Fruit fly (Drosophila melanogaster) whole organism, embryonic: ENCODE data around the gene CG11052.

Source experiments
- Antp ChIP-seq: fragments of 200-800 bp; sonication (Bioruptor generic); optimal IDR thresholded peaks from 3 replicates; lab custom pipeline; 2016; ENCODE audit warnings: missing biosample characterization, missing genetic modification characterization
- Asciz ChIP-seq: fragments of 200-800 bp; sonication (Bioruptor generic); optimal IDR thresholded peaks from 2 replicates; lab custom pipeline; 2017; ENCODE audit warnings: missing biosample characterization, mild to moderate bottlenecking, missing genetic modification characterization, missing genetic modification reagents
- Bgb ChIP-seq: fragments of 200-800 bp; sonication (Bioruptor generic); IDR thresholded peaks from 2 replicates; pipeline ENCODE4 v1.3.6; 2022; ENCODE audit warnings: missing biosample characterization, missing genetic modification characterization; ENCODE audit not compliant: partially characterized antibody
- Blimp-1 ChIP-seq: fragments of 200-800 bp; sonication (Bioruptor generic); optimal IDR thresholded peaks from 3 replicates; lab custom pipeline; 2018; ENCODE audit warnings: missing biosample characterization, missing genetic modification characterization, mild to moderate bottlenecking, moderate library complexity, missing genetic modification reagents
- CG10366 ChIP-seq: fragments of 200-800 bp; sonication (Bioruptor generic); IDR thresholded peaks from 2 replicates; pipeline ENCODE4 v1.3.6; 2022; ENCODE audit warnings: missing biosample characterization, missing genetic modification characterization
- CG10462 ChIP-seq: fragments of 200-800 bp; sonication (Bioruptor generic); optimal IDR thresholded peaks from 2 replicates; lab custom pipeline; 2016; ENCODE audit warnings: missing biosample characterization, missing genetic modification characterization
- CG11398 ChIP-seq: fragments of 200-800 bp; sonication (Bioruptor generic); optimal IDR thresholded peaks from 2 replicates; lab custom pipeline; 2016; ENCODE audit warnings: missing biosample characterization, missing genetic modification characterization
- CG11696 ChIP-seq: fragments of 200-800 bp; sonication (Bioruptor generic); IDR thresholded peaks from 2 replicates; pipeline ENCODE4 v1.3.6; 2022; ENCODE audit warnings: missing biosample characterization, missing genetic modification characterization
- CG12155 ChIP-seq: fragments of 200-800 bp; sonication (Bioruptor generic); optimal IDR thresholded peaks from 3 replicates; lab custom pipeline; 2016; ENCODE audit warnings: missing biosample characterization, missing genetic modification characterization
- CG12391 ChIP-seq: fragments of 200-800 bp; sonication (Bioruptor generic); optimal IDR thresholded peaks from 3 replicates; lab custom pipeline; 2018; ENCODE audit warnings: missing biosample characterization, mild to moderate bottlenecking, missing genetic modification characterization, moderate library complexity
- CG14710 ChIP-seq: fragments of 200-800 bp; sonication (Bioruptor generic); optimal IDR thresholded peaks from 3 replicates; lab custom pipeline; 2019; ENCODE audit warnings: missing biosample characterization, mild to moderate bottlenecking, missing genetic modification characterization, moderate library complexity
- CG14860 ChIP-seq: fragments of 200-800 bp; sonication (Bioruptor generic); IDR thresholded peaks from 3 replicates; pipeline ENCODE4 v1.3.6; 2022; ENCODE audit warnings: missing biosample characterization, missing genetic modification characterization; ENCODE audit not compliant: partially characterized antibody
- CG14965 ChIP-seq: fragments of 200-800 bp; sonication (Bioruptor generic); optimal IDR thresholded peaks from 2 replicates; lab custom pipeline; 2016; ENCODE audit warnings: missing biosample characterization, missing genetic modification characterization, borderline replicate concordance
- CG1602 ChIP-seq: fragments of 200-800 bp; sonication (Bioruptor generic); optimal IDR thresholded peaks from 3 replicates; lab custom pipeline; 2016; ENCODE audit warnings: missing biosample characterization, missing genetic modification characterization
- CG16779 ChIP-seq: fragments of 200-800 bp; sonication (Bioruptor generic); IDR thresholded peaks from 2 replicates; pipeline ENCODE4 v1.3.6; 2022; ENCODE audit warnings: missing biosample characterization, missing genetic modification characterization
- CG17186 ChIP-seq: fragments of 200-800 bp; sonication (Bioruptor generic); optimal IDR thresholded peaks from 3 replicates; lab custom pipeline; 2017; ENCODE audit warnings: missing biosample characterization, missing genetic modification reagents, missing genetic modification characterization
- CG17328 ChIP-seq: fragments of 200-800 bp; sonication (Bioruptor generic); IDR thresholded peaks from 2 replicates; pipeline ENCODE4 v1.3.6; 2022; ENCODE audit warnings: missing biosample characterization, missing genetic modification characterization
- CG17912 ChIP-seq: fragments of 200-800 bp; sonication (Bioruptor generic); optimal IDR thresholded peaks from 2 replicates; lab custom pipeline; 2018; ENCODE audit warnings: missing biosample characterization, mild to moderate bottlenecking, missing genetic modification characterization
- CG18599 ChIP-seq: fragments of 200-800 bp; sonication (Bioruptor generic); optimal IDR thresholded peaks from 3 replicates; lab custom pipeline; 2017; ENCODE audit warnings: missing biosample characterization, missing genetic modification characterization, mild to moderate bottlenecking, moderate library complexity, missing genetic modification reagents
- CG2129 ChIP-seq: fragments of 200-800 bp; sonication (Bioruptor generic); IDR thresholded peaks from 2 replicates; pipeline ENCODE4 v1.3.6; 2022; ENCODE audit warnings: missing biosample characterization, missing genetic modification characterization; ENCODE audit not compliant: partially characterized antibody
- CG33557 ChIP-seq: fragments of 200-800 bp; sonication (Bioruptor generic); optimal IDR thresholded peaks from 2 replicates; lab custom pipeline; 2019; ENCODE audit warnings: missing biosample characterization, mild to moderate bottlenecking, missing genetic modification characterization, moderate library complexity
- CG43689 ChIP-seq: fragments of 200-800 bp; sonication (Bioruptor generic); IDR thresholded peaks from 2 replicates; pipeline ENCODE4 v1.3.6; 2022; ENCODE audit warnings: missing biosample characterization, missing genetic modification characterization
- CG5180 ChIP-seq: fragments of 200-800 bp; sonication (Bioruptor generic); optimal IDR thresholded peaks from 3 replicates; lab custom pipeline; 2017; ENCODE audit warnings: missing biosample characterization, missing genetic modification characterization, mild to moderate bottlenecking, moderate library complexity, missing genetic modification reagents
- CG8281 ChIP-seq: fragments of 200-800 bp; sonication (Bioruptor generic); optimal IDR thresholded peaks from 2 replicates; lab custom pipeline; 2018; ENCODE audit warnings: missing biosample characterization, mild to moderate bottlenecking, missing genetic modification characterization, moderate library complexity
- CG8478 ChIP-seq: fragments of >200 bp; optimal IDR thresholded peaks from 2 replicates; lab custom pipeline; 2018
- CG9817 ChIP-seq: fragments of 200-800 bp; sonication (Bioruptor generic); optimal IDR thresholded peaks from 2 replicates; lab custom pipeline; 2018; ENCODE audit warnings: missing biosample characterization, mild to moderate bottlenecking, missing genetic modification characterization, moderate library complexity
- CkIIα-i1 ChIP-seq: fragments of 200-800 bp; sonication (Bioruptor generic); IDR thresholded peaks from 2 replicates; pipeline ENCODE4 v1.3.6; 2022; ENCODE audit warnings: missing biosample characterization, missing genetic modification characterization
- D19A ChIP-seq: fragments of 200-800 bp; optimal IDR thresholded peaks from 3 replicates; lab custom pipeline; 2019; ENCODE audit warnings: missing biosample characterization, mild to moderate bottlenecking, missing genetic modification characterization, moderate library complexity
- Gug ChIP-seq: fragments of 200-800 bp; sonication (Bioruptor generic); IDR thresholded peaks from 4 replicates; pipeline ENCODE4 v1.3.6; 2022; ENCODE audit warnings: missing biosample characterization, missing genetic modification characterization
- HmgZ ChIP-seq: fragments of 200-800 bp; sonication (Bioruptor generic); optimal IDR thresholded peaks from 2 replicates; lab custom pipeline; 2018; ENCODE audit warnings: missing biosample characterization, mild to moderate bottlenecking, missing genetic modification characterization
- Hsf ChIP-seq: fragments of 200-800 bp; sonication (Bioruptor generic); optimal IDR thresholded peaks from 3 replicates; lab custom pipeline; 2016; ENCODE audit warnings: missing biosample characterization, missing genetic modification characterization
- Neu2 ChIP-seq: fragments of 200-800 bp; sonication (Bioruptor generic); optimal IDR thresholded peaks from 3 replicates; lab custom pipeline; 2016; ENCODE audit warnings: missing biosample characterization, missing genetic modification characterization, borderline replicate concordance
- Nf-YB ChIP-seq: fragments of 200-800 bp; sonication (Bioruptor generic); optimal IDR thresholded peaks from 3 replicates; lab custom pipeline; 2019; ENCODE audit warnings: missing biosample characterization, mild to moderate bottlenecking, missing genetic modification characterization, moderate library complexity
- PHDP ChIP-seq: fragments of 200-800 bp; sonication (Bioruptor generic); optimal IDR thresholded peaks from 3 replicates; lab custom pipeline; 2018; ENCODE audit warnings: missing biosample characterization, mild to moderate bottlenecking, missing genetic modification characterization, moderate library complexity
- Pdp1 ChIP-seq, 2 experiments: fragments of 200-800 bp; sonication (Bioruptor generic); optimal IDR thresholded peaks; 3 replicates each; lab custom pipeline; 2016; ENCODE audit warnings: missing biosample characterization in 2 of 2, missing genetic modification characterization in 2 of 2, mild to moderate bottlenecking in 1 of 2, moderate library complexity in 1 of 2
- Ptx1 ChIP-seq: fragments of 200-800 bp; sonication (Bioruptor generic); IDR thresholded peaks from 2 replicates; pipeline ENCODE4 v1.3.6; 2022; ENCODE audit warnings: missing biosample characterization, missing genetic modification characterization
- Ravus ChIP-seq: fragments of 200-800 bp; sonication (Bioruptor generic); IDR thresholded peaks from 2 replicates; pipeline ENCODE4 v1.3.6; 2022; ENCODE audit warnings: missing biosample characterization, missing genetic modification characterization
- Sox100B ChIP-seq: fragments of 200-800 bp; sonication (Bioruptor generic); optimal IDR thresholded peaks from 3 replicates; lab custom pipeline; 2018; ENCODE audit warnings: missing biosample characterization, mild to moderate bottlenecking, missing genetic modification characterization
- Vsx1 ChIP-seq: fragments of 200-800 bp; sonication (Bioruptor generic); optimal IDR thresholded peaks from 2 replicates; lab custom pipeline; 2017; ENCODE audit warnings: missing biosample characterization, mild to moderate bottlenecking, missing genetic modification characterization, missing genetic modification reagents
- br ChIP-seq: fragments of >200 bp; optimal IDR thresholded peaks from 2 replicates; lab custom pipeline; 2017
- bsh ChIP-seq, 2 experiments: fragments of 200-800 bp; sonication (Bioruptor generic); optimal IDR thresholded peaks; 2 replicates each; lab custom pipeline; 2017 to 2018; ENCODE audit warnings: mild to moderate bottlenecking in 2 of 2, missing biosample characterization in 2 of 2, missing genetic modification characterization in 2 of 2, moderate library complexity in 1 of 2
- croc ChIP-seq: fragments of 200-800 bp; sonication (Bioruptor generic); conservative IDR thresholded peaks from 3 replicates; pipeline ENCODE4 v1.3.6; 2022; ENCODE audit warnings: missing biosample characterization, missing genetic modification characterization
- gcm2 ChIP-seq: fragments of 200-800 bp; sonication (Bioruptor generic); optimal IDR thresholded peaks from 2 replicates; lab custom pipeline; 2016; ENCODE audit warnings: missing biosample characterization, missing genetic modification characterization
- nmo ChIP-seq: fragments of 200-800 bp; sonication (Bioruptor generic); optimal IDR thresholded peaks from 2 replicates; lab custom pipeline; 2018; ENCODE audit warnings: missing biosample characterization, mild to moderate bottlenecking, missing genetic modification characterization, moderate library complexity
- pb ChIP-seq: fragments of 200-800 bp; sonication (Bioruptor generic); optimal IDR thresholded peaks from 3 replicates; lab custom pipeline; 2016; ENCODE audit warnings: missing biosample characterization, missing genetic modification characterization
- pho ChIP-seq: fragments of 200-800 bp; sonication (Bioruptor generic); optimal IDR thresholded peaks from 2 replicates; lab custom pipeline; 2016; ENCODE audit warnings: missing biosample characterization, missing genetic modification characterization
- pnt ChIP-seq: fragments of 200-800 bp; sonication (Bioruptor generic); optimal IDR thresholded peaks from 3 replicates; lab custom pipeline; 2016; ENCODE audit warnings: missing biosample characterization, missing genetic modification characterization
- slbo ChIP-seq: fragments of 200-800 bp; sonication (Bioruptor generic); IDR thresholded peaks from 2 replicates; pipeline ENCODE4 v1.3.6; 2022; ENCODE audit warnings: missing biosample characterization, missing genetic modification characterization
- zf30C ChIP-seq: fragments of 200-800 bp; sonication (Bioruptor generic); optimal IDR thresholded peaks from 3 replicates; lab custom pipeline; 2018; ENCODE audit warnings: missing biosample characterization, mild to moderate bottlenecking, missing genetic modification characterization
- zfh2 ChIP-seq: fragments of 200-800 bp; sonication (Bioruptor generic); optimal IDR thresholded peaks from 2 replicates; lab custom pipeline; 2016; ENCODE audit warnings: missing biosample characterization, missing genetic modification characterization

The CG11052 gene

DNA sequence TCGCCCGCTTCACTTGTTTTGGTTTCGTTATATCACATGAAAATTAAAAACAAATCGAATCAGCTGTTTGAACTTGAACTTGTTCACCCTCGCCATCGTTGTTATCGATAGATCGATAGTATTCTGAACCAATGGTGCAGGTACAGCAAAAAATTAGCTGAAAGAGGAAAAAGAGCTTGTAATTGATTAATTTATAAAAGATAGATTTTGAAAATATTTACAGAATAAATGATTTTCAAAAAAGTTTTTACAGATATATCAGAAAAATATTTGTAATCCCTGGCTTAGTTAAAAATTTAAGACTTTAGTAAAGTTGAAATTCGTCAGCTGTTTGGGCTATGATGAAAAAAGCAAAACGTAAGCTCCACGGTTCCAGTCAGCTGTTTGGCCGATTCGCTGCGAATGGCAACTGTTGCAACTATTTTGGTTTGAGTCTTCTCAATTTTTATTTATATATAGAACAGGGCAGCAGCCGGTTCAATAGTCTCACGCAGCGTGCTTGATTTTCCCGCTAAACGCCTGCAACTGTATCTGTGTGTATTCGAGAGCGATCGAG, 23.9 kb upstream of the CG11052 start, which contains the start of the genes CG11035 and unc-45 (continued):
- TF ChIP-seq CkIIα-i1 (GFP tag; lab: Robert Waterston, UW) (no peak), croc (GFP tag; lab: Robert Waterston, UW) (no peak), Blimp-1 (GFP tag; lab: Kevin White, UChicago) (peak; percentile 43), CG12155 (GFP tag; lab: Kevin White, UChicago) (no peak), CG1602 (GFP tag; lab: Kevin White, UChicago) (peak; percentile 10), CG17912 (GFP tag; lab: Kevin White, UChicago) (no peak), CG16779 (no peak), CG14965 (GFP tag; lab: Kevin White, UChicago) (no peak), zf30C (GFP tag; lab: Kevin White, UChicago) (no peak), Ptx1 (GFP tag; lab: Robert Waterston, UW) (peak; percentile 59), CG5180 (GFP tag; lab: Kevin White, UChicago) (no peak), pnt (no peak), HmgZ (tag; lab: Kevin White, UChicago) (peak; percentile 30), CG12391 (tag; lab: Kevin White, UChicago) (peak; percentile 70), CG10462 (GFP tag; lab: Kevin White, UChicago) (no peak), CG17328 (no peak), nmo (GFP tag; lab: Kevin White, UChicago) (peak; percentile 71), Antp (GFP tag; lab: Kevin White, UChicago) (no peak), D19A (peak; percentile 41), Sox100B (GFP tag; lab: Kevin White, UChicago) (peak; percentile 49), slbo (GFP tag; lab: Robert Waterston, UW) (no peak; the same call in 1 of the 2 replicates), Nf-YB (no peak), PHDP (tag; lab: Kevin White, UChicago) (peak; percentile 44), CG8281 (tag; lab: Kevin White, UChicago) (no peak), pho (GFP tag; lab: Kevin White, UChicago) (no peak), CG11696 (GFP tag; lab: Robert Waterston, UW) (no peak), Gug (no peak), bsh (GFP tag; optimal IDR thresholded peaks at IDR 0.05; lab: Kevin White, UChicago) (no peak), CG14710 (peak; percentile 61), CG33557 (GFP tag; lab: Kevin White, UChicago) (no peak), CG10366 (GFP tag; lab: Robert Waterston, UW) (no peak), pb (no peak), CG2129 (GFP tag; lab: Robert Waterston, UW) (peak; percentile 45; the same call in 1 of the 2 replicates), Neu2 (GFP tag; lab: Kevin White, UChicago) (no peak), CG43689 (no peak), Ravus (no peak), br (lab: Kevin White, UChicago) (no peak), gcm2 (no peak), Hsf (GFP tag; lab: Kevin White, UChicago) (no peak), CG11398 (GFP tag; lab: Kevin White, UChicago) (no peak), Asciz (GFP tag; lab: Kevin White, UChicago) (no peak), CG9817 (tag; lab: Kevin White, UChicago) (peak; percentile 17), CG18599 (GFP tag; lab: Kevin White, UChicago) (no peak), CG14860 (GFP tag; lab: Robert Waterston, UW) (peak; percentile 75), CG17186 (GFP tag; lab: Kevin White, UChicago) (no peak), zfh2 (GFP tag; lab: Kevin White, UChicago) (no peak), Vsx1 (GFP tag; lab: Kevin White, UChicago) (peak; percentile 47), CG8478 (lab: Kevin White, UChicago) (no peak), Bgb (GFP tag; lab: Robert Waterston, UW) (peak; percentile 68), Pdp1 (GFP tag; optimal IDR thresholded peaks at IDR 0.05; lab: Kevin White, UChicago) (peak; percentile 37 to 96)
